Fruit fly (Drosophila melanogaster) whole organism, pupa: Measurements from ENCODE around the gene Pyroxd1.

ENCODE experiments used
- CG15710 ChIP-seq: fragments of 200-800 bp; sonication (Bioruptor generic); optimal IDR thresholded peaks from 2 replicates; lab custom pipeline; 2018; ENCODE audit warnings: missing biosample characterization, mild to moderate bottlenecking, missing genetic modification characterization, moderate library complexity
- CG8301 ChIP-seq: fragments of 200-800 bp; sonication (Bioruptor generic); optimal IDR thresholded peaks from 2 replicates; lab custom pipeline; 2018; ENCODE audit warnings: missing biosample characterization, mild to moderate bottlenecking, missing genetic modification characterization
- EcR ChIP-seq: fragments of 200-800 bp; sonication (Bioruptor generic); optimal IDR thresholded peaks from 3 replicates; lab custom pipeline; 2019; ENCODE audit warnings: missing biosample characterization, missing genetic modification characterization, mild to moderate bottlenecking, moderate library complexity, missing genetic modification reagents
- Pif1B ChIP-seq: fragments of 200-800 bp; sonication (Bioruptor generic); optimal IDR thresholded peaks from 3 replicates; lab custom pipeline; 2016; ENCODE audit warnings: missing biosample characterization, missing genetic modification characterization

dm6 chr2L:20057391-20057790, 33.8 kb upstream of the Pyroxd1 start:
- TF ChIP-seq EcR (GFP tag; lab: Kevin White, UChicago) (no peak), CG15710 (no peak), Pif1B (no peak), CG8301 (no peak)
